Fruit fly (Drosophila melanogaster) whole organism, embryonic: ENCODE results near the gene Dad1.

ENCODE experiments used
- BEAF-32 ChIP-seq: fragments of 200-800 bp; sonication (Bioruptor generic); optimal IDR thresholded peaks from 3 replicates; lab custom pipeline; 2017; ENCODE audit warnings: missing biosample characterization, missing genetic modification characterization, mild to moderate bottlenecking, moderate library complexity, missing genetic modification reagents
- CG1024 ChIP-seq: fragments of 200-800 bp; sonication (Bioruptor generic); IDR thresholded peaks from 2 replicates; pipeline ENCODE4 v1.3.6; 2022; ENCODE audit warnings: missing biosample characterization, missing genetic modification characterization
- CG10274 ChIP-seq: fragments of 200-800 bp; sonication (Bioruptor generic); optimal IDR thresholded peaks from 3 replicates; lab custom pipeline; 2017; ENCODE audit warnings: missing biosample characterization, mild to moderate bottlenecking, missing genetic modification characterization
- CG10321 ChIP-seq: fragments of 200-800 bp; sonication (Bioruptor generic); IDR thresholded peaks from 2 replicates; pipeline ENCODE4 v1.3.6; 2022; ENCODE audit warnings: missing biosample characterization, missing genetic modification characterization
- CG11456 ChIP-seq: fragments of 200-800 bp; sonication (Bioruptor generic); IDR thresholded peaks from 3 replicates; pipeline ENCODE4 v1.3.6; 2022; ENCODE audit warnings: missing biosample characterization, missing genetic modification characterization
- CG12155 ChIP-seq: fragments of 200-800 bp; sonication (Bioruptor generic); optimal IDR thresholded peaks from 3 replicates; lab custom pipeline; 2016; ENCODE audit warnings: missing biosample characterization, missing genetic modification characterization
- CG12219 ChIP-seq: fragments of 200-800 bp; sonication (Bioruptor generic); optimal IDR thresholded peaks from 3 replicates; lab custom pipeline; 2018; ENCODE audit warnings: missing biosample characterization, mild to moderate bottlenecking, missing genetic modification characterization
- CG13894 ChIP-seq: fragments of 200-800 bp; sonication (Bioruptor generic); optimal IDR thresholded peaks from 3 replicates; lab custom pipeline; 2018; ENCODE audit warnings: missing biosample characterization, mild to moderate bottlenecking, missing genetic modification characterization, moderate library complexity
- CG14860 ChIP-seq: fragments of 200-800 bp; sonication (Bioruptor generic); IDR thresholded peaks from 3 replicates; pipeline ENCODE4 v1.3.6; 2022; ENCODE audit warnings: missing biosample characterization, missing genetic modification characterization; ENCODE audit not compliant: partially characterized antibody
- CG15514 ChIP-seq: fragments of 200-800 bp; sonication (Bioruptor generic); optimal IDR thresholded peaks from 3 replicates; lab custom pipeline; 2017; ENCODE audit warnings: missing biosample characterization, missing genetic modification characterization, mild to moderate bottlenecking, moderate library complexity, missing genetic modification reagents
- CG16815 ChIP-seq: fragments of 200-800 bp; sonication (Bioruptor generic); optimal IDR thresholded peaks from 3 replicates; lab custom pipeline; 2017; ENCODE audit warnings: missing biosample characterization, mild to moderate bottlenecking, missing genetic modification characterization
- CG17359 ChIP-seq: fragments of 200-800 bp; sonication (Bioruptor generic); optimal IDR thresholded peaks from 3 replicates; lab custom pipeline; 2018; ENCODE audit warnings: missing biosample characterization, mild to moderate bottlenecking, missing genetic modification characterization, moderate library complexity
- CG2712 ChIP-seq: fragments of 200-800 bp; optimal IDR thresholded peaks from 3 replicates; lab custom pipeline; 2019; ENCODE audit warnings: missing biosample characterization, mild to moderate bottlenecking, missing genetic modification characterization, moderate library complexity
- CG30020 ChIP-seq: fragments of 200-800 bp; optimal IDR thresholded peaks from 2 replicates; lab custom pipeline; 2019; ENCODE audit warnings: missing biosample characterization, mild to moderate bottlenecking, missing genetic modification characterization, moderate library complexity
- CG31224 ChIP-seq: fragments of 200-800 bp; sonication (Bioruptor generic); IDR thresholded peaks from 2 replicates; pipeline ENCODE4 v1.3.6; 2022; ENCODE audit warnings: missing biosample characterization, missing genetic modification characterization
- CG4424 ChIP-seq: fragments of 200-800 bp; sonication (Bioruptor generic); optimal IDR thresholded peaks from 3 replicates; lab custom pipeline; 2016; ENCODE audit warnings: missing biosample characterization, missing genetic modification characterization
- CG6689 ChIP-seq: fragments of 200-800 bp; sonication (Bioruptor generic); IDR thresholded peaks from 2 replicates; pipeline ENCODE4 v1.3.6; 2022; ENCODE audit warnings: missing biosample characterization, missing genetic modification characterization
- CG8089 ChIP-seq: fragments of 200-800 bp; sonication (Bioruptor generic); optimal IDR thresholded peaks from 3 replicates; lab custom pipeline; 2016; ENCODE audit warnings: missing biosample characterization, missing genetic modification characterization
- CG8944 ChIP-seq: fragments of 200-800 bp; sonication (Bioruptor generic); optimal IDR thresholded peaks from 3 replicates; lab custom pipeline; 2016; ENCODE audit warnings: missing biosample characterization, missing genetic modification characterization
- Camta ChIP-seq: fragments of 200-800 bp; sonication (Bioruptor generic); optimal IDR thresholded peaks from 2 replicates; lab custom pipeline; 2016; ENCODE audit warnings: missing biosample characterization, missing genetic modification characterization
- D19A ChIP-seq: fragments of 200-800 bp; optimal IDR thresholded peaks from 3 replicates; lab custom pipeline; 2019; ENCODE audit warnings: missing biosample characterization, mild to moderate bottlenecking, missing genetic modification characterization, moderate library complexity
- Dbx ChIP-seq: fragments of 200-800 bp; sonication (Bioruptor generic); IDR thresholded peaks from 3 replicates; pipeline ENCODE4 v1.3.6; 2022; ENCODE audit warnings: missing biosample characterization, missing genetic modification characterization
- Doc3 ChIP-seq: fragments of 200-800 bp; sonication (Bioruptor generic); IDR thresholded peaks from 3 replicates; pipeline ENCODE4 v1.3.6; 2022; ENCODE audit warnings: missing biosample characterization, missing genetic modification characterization; ENCODE audit not compliant: partially characterized antibody
- Dp ChIP-seq: fragments of 200-800 bp; sonication (Bioruptor generic); optimal IDR thresholded peaks from 2 replicates; lab custom pipeline; 2018; ENCODE audit warnings: missing biosample characterization, mild to moderate bottlenecking, missing genetic modification characterization, moderate library complexity
- Hsf ChIP-seq: fragments of 200-800 bp; sonication (Bioruptor generic); optimal IDR thresholded peaks from 3 replicates; lab custom pipeline; 2016; ENCODE audit warnings: missing biosample characterization, missing genetic modification characterization
- Meics ChIP-seq: fragments of 200-800 bp; sonication (Bioruptor generic); optimal IDR thresholded peaks from 2 replicates; lab custom pipeline; 2017; ENCODE audit warnings: missing biosample characterization, mild to moderate bottlenecking, missing genetic modification characterization
- Nf-YB ChIP-seq: fragments of 200-800 bp; sonication (Bioruptor generic); optimal IDR thresholded peaks from 3 replicates; lab custom pipeline; 2019; ENCODE audit warnings: missing biosample characterization, mild to moderate bottlenecking, missing genetic modification characterization, moderate library complexity
- Nf-YC ChIP-seq: fragments of 200-800 bp; optimal IDR thresholded peaks from 3 replicates; lab custom pipeline; 2019; ENCODE audit warnings: missing biosample characterization, mild to moderate bottlenecking, missing genetic modification characterization, moderate library complexity
- Sin3A ChIP-seq: fragments of >200 bp; optimal IDR thresholded peaks from 2 replicates; lab custom pipeline; 2018
- Usf ChIP-seq: fragments of 200-800 bp; sonication (Bioruptor generic); optimal IDR thresholded peaks from 2 replicates; lab custom pipeline; 2017; ENCODE audit warnings: missing genotype, missing biosample characterization, missing genetic modification characterization
- Xbp1 ChIP-seq: fragments of 200-800 bp; sonication (Bioruptor generic); optimal IDR thresholded peaks from 3 replicates; lab custom pipeline; 2016; ENCODE audit warnings: missing biosample characterization, mild to moderate bottlenecking, missing genetic modification characterization
- aop ChIP-seq: fragments of 200-800 bp; sonication (Bioruptor generic); IDR thresholded peaks from 2 replicates; pipeline ENCODE4 v1.3.6; 2022; ENCODE audit warnings: missing biosample characterization, missing genetic modification characterization
- bab2 ChIP-seq: fragments of 200-800 bp; sonication (Bioruptor generic); optimal IDR thresholded peaks from 2 replicates; lab custom pipeline; 2016; ENCODE audit warnings: missing biosample characterization, missing genetic modification characterization
- ci ChIP-seq: fragments of 200-800 bp; sonication (Bioruptor generic); IDR thresholded peaks from 3 replicates; pipeline ENCODE4 v1.3.6; 2022; ENCODE audit warnings: missing biosample characterization, missing genetic modification characterization
- crc ChIP-seq: fragments of 200-800 bp; sonication (Bioruptor generic); optimal IDR thresholded peaks from 2 replicates; lab custom pipeline; 2016; ENCODE audit warnings: missing biosample characterization, missing genetic modification characterization
- dimm ChIP-seq: fragments of 200-800 bp; sonication (Bioruptor generic); IDR thresholded peaks from 2 replicates; pipeline ENCODE4 v1.3.6; 2022; ENCODE audit warnings: missing biosample characterization, missing genetic modification characterization
- gfzf ChIP-seq: fragments of 200-800 bp; sonication (Bioruptor generic); optimal IDR thresholded peaks from 2 replicates; lab custom pipeline; 2016; ENCODE audit warnings: missing biosample characterization, mild to moderate bottlenecking, missing genetic modification characterization, moderate library complexity
- gt ChIP-seq: fragments of 200-800 bp; sonication (Bioruptor generic); IDR thresholded peaks from 2 replicates; pipeline ENCODE4 v1.3.6; 2022; ENCODE audit warnings: missing biosample characterization, missing genetic modification characterization
- jing ChIP-seq: fragments of 200-800 bp; sonication (Bioruptor generic); optimal IDR thresholded peaks from 2 replicates; lab custom pipeline; 2018; ENCODE audit warnings: missing biosample characterization, mild to moderate bottlenecking, missing genetic modification characterization
- kay ChIP-seq: fragments of 200-800 bp; sonication (Bioruptor generic); optimal IDR thresholded peaks from 2 replicates; lab custom pipeline; 2016; ENCODE audit warnings: missing biosample characterization, missing genetic modification characterization
- lola ChIP-seq, 3 experiments: fragments of >200 bp in 2 of 3; fragments of 200-800 bp in 1 of 3; sonication (Bioruptor generic) in 1 of 3; optimal IDR thresholded peaks; 2 replicates each; lab custom pipeline; 2017 to 2019; ENCODE audit warnings: missing biosample characterization in 3 of 3, missing genetic modification characterization in 3 of 3, mild to moderate bottlenecking in 1 of 3, moderate library complexity in 1 of 3
- nau ChIP-seq: fragments of 200-800 bp; sonication (Bioruptor generic); optimal IDR thresholded peaks from 3 replicates; lab custom pipeline; 2017; ENCODE audit warnings: missing biosample characterization, mild to moderate bottlenecking, missing genetic modification characterization, missing genetic modification reagents
- p53 ChIP-seq: fragments of 200-800 bp; sonication (Bioruptor generic); optimal IDR thresholded peaks from 2 replicates; lab custom pipeline; 2016; ENCODE audit warnings: missing biosample characterization, missing genetic modification characterization
- run ChIP-seq: fragments of 200-800 bp; sonication (Bioruptor generic); optimal IDR thresholded peaks from 3 replicates; lab custom pipeline; 2018; ENCODE audit warnings: missing biosample characterization, mild to moderate bottlenecking, missing genetic modification characterization
- sc ChIP-seq, 3 experiments: fragments of >200 bp in 2 of 3; fragments of 200-800 bp in 1 of 3; sonication (Bioruptor generic) in 1 of 3; optimal IDR thresholded peaks; 2 replicates in 2 of 3; 3 replicates in 1 of 3; lab custom pipeline; 2017; ENCODE audit warnings: mild to moderate bottlenecking in 1 of 3, missing biosample characterization in 1 of 3, missing genetic modification characterization in 1 of 3, missing genetic modification reagents in 1 of 3
- sima ChIP-seq: fragments of 200-800 bp; sonication (Bioruptor generic); optimal IDR thresholded peaks from 2 replicates; lab custom pipeline; 2016; ENCODE audit warnings: missing biosample characterization, missing genetic modification characterization
- slou ChIP-seq: fragments of 200-800 bp; sonication (Bioruptor generic); optimal IDR thresholded peaks from 3 replicates; lab custom pipeline; 2016; ENCODE audit warnings: missing biosample characterization, missing genetic modification characterization
- sob ChIP-seq: fragments of 200-800 bp; sonication (Bioruptor generic); IDR thresholded peaks from 2 replicates; pipeline ENCODE4 v1.3.6; 2022; ENCODE audit warnings: missing biosample characterization, missing genetic modification characterization
- tap ChIP-seq: fragments of 200-800 bp; optimal IDR thresholded peaks from 3 replicates; lab custom pipeline; 2019; ENCODE audit warnings: missing biosample characterization, mild to moderate bottlenecking, missing genetic modification characterization, moderate library complexity
- trem ChIP-seq: fragments of 200-800 bp; optimal IDR thresholded peaks from 3 replicates; lab custom pipeline; 2019; ENCODE audit warnings: missing biosample characterization, mild to moderate bottlenecking, missing genetic modification characterization, moderate library complexity

Gene Dad1

DNA sequence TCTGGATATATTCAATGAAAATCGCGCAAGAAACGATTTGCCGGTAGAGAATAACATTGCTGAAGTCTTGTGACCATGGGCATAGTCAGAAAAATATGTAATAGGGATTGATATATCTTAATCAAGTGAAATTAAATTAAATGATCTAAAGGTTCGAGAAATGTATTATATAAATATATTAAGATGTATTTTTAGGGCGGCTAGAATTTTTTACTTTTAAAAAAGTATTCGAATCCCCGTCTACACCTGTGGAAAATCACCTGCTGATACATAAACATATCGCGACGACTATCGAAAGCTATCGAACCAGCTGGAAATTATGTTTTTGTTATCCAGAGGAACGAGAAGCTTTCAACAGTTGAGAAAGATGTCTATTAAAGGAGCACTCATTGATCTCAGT is 7.2 kb downstream of the Dad1 start, which contains the start of the genes CG13390 and CG17294 (continued):
- TF ChIP-seq CG16815 (GFP tag; lab: Kevin White, UChicago) (peak; percentile 99), p53 (peak; percentile 23), CG2712 (tag; lab: Kevin White, UChicago) (peak; percentile 100), run (peak; percentile 99), CG6689 (GFP tag; lab: Robert Waterston, UW) (peak; percentile 99), CG14860 (GFP tag; lab: Robert Waterston, UW) (0 out of 3 replicates have a peak, but pooled peaks have one; percentile 44), ci (GFP tag; lab: Robert Waterston, UW) (peak; percentile 100), sob (GFP tag; lab: Robert Waterston, UW) (peak; percentile 100), CG1024 (GFP tag; lab: Robert Waterston, UW) (peak; percentile 97), CG12219 (GFP tag; lab: Kevin White, UChicago) (peak; percentile 99), gt (GFP tag; lab: Robert Waterston, UW) (peak; percentile 99), Usf (peak; percentile 98), CG31224 (GFP tag; lab: Robert Waterston, UW) (peak; percentile 99), lola (GFP tag; optimal IDR thresholded peaks at IDR 0.05; lab: Kevin White, UChicago) (peak in 1 of 3 experiments; percentile 99), CG12155 (GFP tag; lab: Kevin White, UChicago) (peak; percentile 99), CG11456 (GFP tag; lab: Robert Waterston, UW) (peak; percentile 99), BEAF-32 (GFP tag; lab: Kevin White, UChicago) (peak; percentile 75), kay (peak; percentile 99), Camta (GFP tag; lab: Kevin White, UChicago) (peak; percentile 96), bab2 (peak; percentile 96), sima (GFP tag; lab: Kevin White, UChicago) (peak; percentile 89), CG10274 (peak; percentile 94), CG30020 (peak; percentile 93), jing (GFP tag; lab: Kevin White, UChicago) (peak; percentile 99), CG8089 (GFP tag; lab: Kevin White, UChicago) (peak; percentile 81), trem (tag; lab: Kevin White, UChicago) (peak; percentile 97), CG8944 (peak; percentile 84), slou (GFP tag; lab: Kevin White, UChicago) (peak; percentile 99), CG15514 (GFP tag; lab: Kevin White, UChicago) (peak; percentile 98), Dbx (GFP tag; lab: Robert Waterston, UW) (peak; percentile 100), CG17359 (peak; percentile 100), dimm (GFP tag; lab: Robert Waterston, UW) (peak; percentile 99), CG4424 (GFP tag; lab: Kevin White, UChicago) (peak; percentile 99), Nf-YC (tag; lab: Kevin White, UChicago) (peak; percentile 95), Dp (GFP tag; lab: Kevin White, UChicago) (peak; percentile 54), tap (tag; lab: Kevin White, UChicago) (peak; percentile 100), D19A (peak; percentile 98), nau (peak; percentile 99), Doc3 (peak; percentile 75), Sin3A (no peak), crc (GFP tag; lab: Kevin White, UChicago) (peak; percentile 90), Meics (GFP tag; lab: Kevin White, UChicago) (peak; percentile 100), sc (optimal IDR thresholded peaks at IDR 0.05; lab: Kevin White, UChicago) (no peak), sc (GFP tag; optimal IDR thresholded peaks at IDR 0.05; lab: Kevin White, UChicago) (peak; percentile 99), Hsf (GFP tag; lab: Kevin White, UChicago) (peak; percentile 98), Xbp1 (peak; percentile 100), Nf-YB (GFP tag; lab: Kevin White, UChicago) (peak; percentile 91), CG10321 (GFP tag; lab: Robert Waterston, UW) (peak; percentile 90), gfzf (GFP tag; lab: Kevin White, UChicago) (no peak), CG13894 (tag; lab: Kevin White, UChicago) (peak; percentile 100), aop (GFP tag; lab: Robert Waterston, UW) (peak; percentile 97)
